Worm (Caenorhabditis elegans): ENCODE measurements around the gene C54D10.3.

Gene C54D10.3

DNA sequence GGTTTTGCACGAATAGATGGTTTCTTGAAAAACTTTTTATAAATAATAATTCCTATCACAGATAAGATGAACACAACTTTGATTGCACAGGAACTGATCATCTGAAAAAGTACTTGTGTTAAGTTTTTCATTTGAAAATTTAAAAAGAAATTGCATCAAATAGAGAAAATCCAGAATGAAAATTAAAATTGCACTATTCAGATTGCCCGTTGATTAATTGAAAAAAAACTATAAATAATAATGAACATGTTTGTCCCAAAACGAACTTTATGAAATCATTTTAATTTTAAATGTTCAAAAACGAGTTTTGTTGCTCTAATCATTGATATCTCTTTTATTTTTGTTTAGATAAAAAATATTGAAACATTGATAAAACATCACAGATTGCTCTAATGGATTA lies 1.1 kb upstream of the C54D10.3 start, which contains the start of gene cdr-3:
Gene cdr-3 (minus strand): TSS at position 101 of the 400 bp plus-strand sequence.
- TF ChIP-seq R02D3.7 (tag; optimal IDR thresholded peaks at IDR 0.05) (no peak), fkh-2 (tag; optimal IDR thresholded peaks at IDR 0.05) (no peak), tbx-2 (tag; optimal IDR thresholded peaks at IDR 0.05) (no peak), nfya-1 (tag; optimal IDR thresholded peaks at IDR 0.05; ENCODE audit: insufficient read depth) (no peak), egl-5 (tag; optimal IDR thresholded peaks at IDR 0.05) (no peak), fos-1 (tag; optimal IDR thresholded peaks at IDR 0.05) (no peak), ceh-82 (tag; optimal IDR thresholded peaks at IDR 0.05) (no peak), aly-2 (tag; optimal IDR thresholded peaks at IDR 0.05) (no peak), elt-2 (tag; optimal IDR thresholded peaks at IDR 0.05) (no peak), lsy-12 (tag; optimal IDR thresholded peaks at IDR 0.05) (no peak), ama-1 (optimal IDR thresholded peaks at IDR 0.05) (no peak), lin-39 (tag; optimal IDR thresholded peaks at IDR 0.05) (no peak), fkh-10 (GFP tag; optimal IDR thresholded peaks at IDR 0.05) (no peak), nhr-43 (tag; optimal IDR thresholded peaks at IDR 0.05; ENCODE audit: poor library complexity, severe bottlenecking) (no peak), nhr-76 (tag; optimal IDR thresholded peaks at IDR 0.05) (no peak), skn-1 (tag; optimal IDR thresholded peaks at IDR 0.05) (no peak), ztf-4 (tag; optimal IDR thresholded peaks at IDR 0.05) (no peak), daf-12 (tag; optimal IDR thresholded peaks at IDR 0.05) (no peak), sea-2 (GFP tag; optimal IDR thresholded peaks at IDR 0.05) (no peak)

ce11 chrV:12420843-12421242 lies 2.5 kb downstream of the C54D10.3 start, which contains the start of gene C54D10.4:
TSS of gene C54D10.4 (minus strand) at chrV:12420943.
- TF ChIP-seq tbx-2 (tag; optimal IDR thresholded peaks at IDR 0.05): no peak
- no peak for TF ChIP-seq ceh-9 (tag; optimal IDR thresholded peaks at IDR 0.05)
- TF ChIP-seq nhr-76 (tag; optimal IDR thresholded peaks at IDR 0.05): no peak
- no peak for TF ChIP-seq ZK546.5 (tag; optimal IDR thresholded peaks at IDR 0.05)
- TF ChIP-seq pha-4 (tag; optimal IDR thresholded peaks at IDR 0.05): no peak
- TF ChIP-seq jun-1 (tag; optimal IDR thresholded peaks at IDR 0.05): no peak
- no peak for TF ChIP-seq ztf-11 (tag; optimal IDR thresholded peaks at IDR 0.05)
- TF ChIP-seq lsy-12 (tag; optimal IDR thresholded peaks at IDR 0.05): no peak
- no peak for TF ChIP-seq nhr-77 (tag; optimal IDR thresholded peaks at IDR 0.05)
- TF ChIP-seq lin-39 (tag; optimal IDR thresholded peaks at IDR 0.05): no peak
- TF ChIP-seq nhr-237 (tag; optimal IDR thresholded peaks at IDR 0.05): no peak
- TF ChIP-seq mdl-1 (tag; optimal IDR thresholded peaks at IDR 0.05): no peak
- TF ChIP-seq nhr-11 (tag; optimal IDR thresholded peaks at IDR 0.05): no peak
- TF ChIP-seq nfya-1 (tag; optimal IDR thresholded peaks at IDR 0.05; ENCODE audit: insufficient read depth): no peak
- TF ChIP-seq egl-27 (tag; optimal IDR thresholded peaks at IDR 0.05): no peak
- no peak for TF ChIP-seq ama-1 (optimal IDR thresholded peaks at IDR 0.05)
- TF ChIP-seq elt-1 (tag; optimal IDR thresholded peaks at IDR 0.05): no peak
- no peak for TF ChIP-seq mml-1 (tag; optimal IDR thresholded peaks at IDR 0.05)

ce11 chrV:12421360-12421759 lies 3.0 kb downstream of the C54D10.3 start:
- TF ChIP-seq pha-4 (tag; optimal IDR thresholded peaks at IDR 0.05): no peak
- TF ChIP-seq nhr-28 (tag; optimal IDR thresholded peaks at IDR 0.05): no peak
- TF ChIP-seq nhr-23 (tag; optimal IDR thresholded peaks at IDR 0.05): no peak
- no peak for TF ChIP-seq ceh-9 (tag; optimal IDR thresholded peaks at IDR 0.05)

DNA sequence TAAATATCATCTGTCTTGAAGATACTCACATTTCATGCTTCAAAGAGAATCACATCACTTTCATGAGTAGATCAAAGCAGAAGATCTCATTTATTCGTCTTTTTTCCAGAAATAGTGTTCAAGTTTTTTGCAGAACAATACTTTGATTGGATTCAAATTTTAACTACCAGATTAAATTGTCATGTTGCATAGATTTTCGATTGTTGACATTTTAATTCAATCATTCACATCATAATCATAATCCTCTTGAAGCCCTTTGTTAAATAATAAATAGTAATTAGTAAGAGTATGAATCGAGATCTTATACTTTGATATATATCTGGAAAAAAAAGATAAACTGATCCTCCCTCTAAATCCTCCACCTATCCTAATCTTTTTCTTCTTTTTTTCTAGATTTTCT lies 9.4 kb downstream of the C54D10.3 start:
- TF ChIP-seq lsy-12 (tag; optimal IDR thresholded peaks at IDR 0.05) (no peak), egl-5 (tag; optimal IDR thresholded peaks at IDR 0.05) (no peak), ztf-4 (tag; optimal IDR thresholded peaks at IDR 0.05) (no peak), nfya-1 (tag; optimal IDR thresholded peaks at IDR 0.05; ENCODE audit: insufficient read depth) (no peak), nhr-43 (tag; optimal IDR thresholded peaks at IDR 0.05; ENCODE audit: poor library complexity, severe bottlenecking) (no peak), pqm-1 (tag; optimal IDR thresholded peaks at IDR 0.05) (no peak), nhr-12 (tag; optimal IDR thresholded peaks at IDR 0.05) (no peak), elt-3 (tag; optimal IDR thresholded peaks at IDR 0.05) (no peak), elt-1 (tag; optimal IDR thresholded peaks at IDR 0.05) (no peak), fkh-2 (tag; optimal IDR thresholded peaks at IDR 0.05) (no peak), ceh-28 (tag; optimal IDR thresholded peaks at IDR 0.05) (no peak), unc-62 (GFP tag; optimal IDR thresholded peaks at IDR 0.05) (no peak), mdl-1 (tag; optimal IDR thresholded peaks at IDR 0.05) (no peak)
